Worm (Caenorhabditis elegans) whole organism, L4/young adult: ENCODE results near the gene E02H9.1.

Experiments
- dao-5 ChIP-seq: sonication (generic microtip); optimal IDR thresholded peaks from 2 replicates; lab custom pipeline; 2016; ENCODE audit warnings: missing genotype, missing genetic modification characterization, moderate library complexity, missing compliant biosample characterization
- him-1 ChIP-seq: sonication (generic microtip); optimal IDR thresholded peaks from 2 replicates; lab custom pipeline; 2016; ENCODE audit warnings: missing genotype, missing genetic modification reagents, missing genetic modification characterization, missing compliant biosample characterization

ce11 chrIII:2471855-2472254 lies 3.6 kb downstream of the E02H9.1 start:
- TF ChIP-seq him-1 (tag; lab: Kevin White, UChicago) (no peak), dao-5 (tag; lab: Kevin White, UChicago) (no peak)
